Worm (Caenorhabditis elegans) whole organism, L1 larva: Measurements from ENCODE around the gene srh-268.

Experiments used
- C04F5.9 ChIP-seq: sonication (generic microtip); optimal IDR thresholded peaks from 2 replicates; lab custom pipeline; 2016; ENCODE audit warnings: missing genetic modification characterization, missing compliant biosample characterization
- C16A3.4 ChIP-seq: fragments of 150-350 bp; optimal IDR thresholded peaks from 2 replicates; lab custom pipeline; 2014; ENCODE audit warnings: missing biosample characterization, missing genetic modification characterization
- C34B4.2 ChIP-seq: sonication (generic microtip); optimal IDR thresholded peaks from 2 replicates; lab custom pipeline; 2017; ENCODE audit warnings: mild to moderate bottlenecking, missing genetic modification characterization, missing compliant biosample characterization
- F16B12.6 ChIP-seq: fragments of 150-350 bp; optimal IDR thresholded peaks from 2 replicates; lab custom pipeline; 2014; ENCODE audit warnings: missing biosample characterization, missing genetic modification characterization
- Y116A8C.19 ChIP-seq: sonication (generic microtip); optimal IDR thresholded peaks from 2 replicates; lab custom pipeline; 2016; ENCODE audit warnings: missing compliant biosample characterization, missing genetic modification characterization, borderline replicate concordance
- aha-1 ChIP-seq: fragments of 150-350 bp; optimal IDR thresholded peaks from 2 replicates; lab custom pipeline; 2014; ENCODE audit warnings: missing biosample characterization, missing genetic modification characterization
- ama-1 ChIP-seq: fragments of 150-350 bp; optimal IDR thresholded peaks from 2 replicates; lab custom pipeline; 2014
- ceh-63 ChIP-seq: fragments of 200-800 bp; sonication (Bioruptor generic); optimal IDR thresholded peaks from 2 replicates; lab custom pipeline; 2018; ENCODE audit warnings: mild to moderate bottlenecking, missing genetic modification characterization, missing compliant biosample characterization
- ceh-8 ChIP-seq: fragments of 200-800 bp; sonication (Bioruptor generic); optimal IDR thresholded peaks from 2 replicates; lab custom pipeline; 2018; ENCODE audit warnings: mild to moderate bottlenecking, missing genetic modification characterization, moderate library complexity, missing compliant biosample characterization
- ceh-82 ChIP-seq, 3 experiments: fragments of 150-350 bp in 1 of 3; sonication (generic microtip) in 2 of 3; optimal IDR thresholded peaks; 2 replicates each; lab custom pipeline; 2014 to 2017; ENCODE audit warnings: missing biosample characterization in 3 of 3, missing genetic modification characterization in 3 of 3
- ceh-88 ChIP-seq: fragments of 200-800 bp; sonication (Bioruptor generic); IDR thresholded peaks from 2 replicates; pipeline ENCODE4 v1.3.6; 2022; ENCODE audit warnings: missing genetic modification characterization, missing compliant biosample characterization
- ces-1 ChIP-seq: fragments of 150-350 bp; optimal IDR thresholded peaks from 2 replicates; lab custom pipeline; 2014; ENCODE audit warnings: missing biosample characterization, missing genetic modification reagents, missing genetic modification characterization
- dpl-1 ChIP-seq, 3 experiments: fragments of 150-350 bp in 2 of 3; sonication (generic microtip) in 1 of 3; optimal IDR thresholded peaks; 2 replicates each; lab custom pipeline; 2014 to 2017; ENCODE audit warnings: missing biosample characterization in 3 of 3, missing genetic modification characterization in 3 of 3, missing genetic modification reagents in 3 of 3
- efl-1 ChIP-seq, 4 experiments: fragments of 150-350 bp; optimal IDR thresholded peaks in 3 of 4; peaks in 1 of 4; 1 replicate in 1 of 4; 2 replicates in 3 of 4; lab custom pipeline; 2014; ENCODE audit warnings: missing biosample characterization in 2 of 4, missing genetic modification characterization in 2 of 4, missing genetic modification reagents in 2 of 4
- efl-3 ChIP-seq: fragments of 200-800 bp; sonication (Bioruptor generic); optimal IDR thresholded peaks from 2 replicates; lab custom pipeline; 2018; ENCODE audit warnings: mild to moderate bottlenecking, missing genetic modification characterization, missing compliant biosample characterization
- elt-3 ChIP-seq, 6 experiments: fragments of 150-350 bp in 1 of 6; sonication (generic microtip); optimal IDR thresholded peaks; 2 replicates each; lab custom pipeline; 2017 to 2018; ENCODE audit warnings: missing biosample characterization in 6 of 6, missing genetic modification characterization in 6 of 6, inconsistent platforms in 1 of 6
- fkh-10 ChIP-seq: sonication (generic microtip); optimal IDR thresholded peaks from 2 replicates; lab custom pipeline; 2017; ENCODE audit warnings: missing biosample characterization, missing genetic modification reagents, missing genetic modification characterization
- fos-1 ChIP-seq: fragments of 150-350 bp; optimal IDR thresholded peaks from 2 replicates; lab custom pipeline; 2014; ENCODE audit warnings: missing biosample characterization, missing genetic modification characterization
- grh-1 ChIP-seq: fragments of 200-800 bp; sonication (Bioruptor generic); IDR thresholded peaks from 2 replicates; pipeline ENCODE4 v1.3.6; 2022; ENCODE audit warnings: missing genetic modification reagents, missing genetic modification characterization, missing compliant biosample characterization
- hpl-2 ChIP-seq: fragments of 150-350 bp; optimal IDR thresholded peaks from 2 replicates; lab custom pipeline; 2014; ENCODE audit warnings: missing biosample characterization, missing genetic modification reagents, missing genetic modification characterization
- irx-1 ChIP-seq: sonication (generic microtip); optimal IDR thresholded peaks from 2 replicates; lab custom pipeline; 2016; ENCODE audit warnings: missing genetic modification characterization, missing compliant biosample characterization
- isw-1 ChIP-seq: fragments of 200-800 bp; sonication (Bioruptor generic); IDR thresholded peaks from 2 replicates; pipeline ENCODE4 v1.3.6; 2022; ENCODE audit warnings: missing genetic modification characterization, missing compliant biosample characterization
- jun-1 ChIP-seq: fragments of 150-350 bp; optimal IDR thresholded peaks from 2 replicates; lab custom pipeline; 2014; ENCODE audit warnings: missing biosample characterization, missing genetic modification reagents, missing genetic modification characterization
- lin-13 ChIP-seq: fragments of 150-350 bp; optimal IDR thresholded peaks from 2 replicates; lab custom pipeline; 2014; ENCODE audit warnings: missing biosample characterization, missing genetic modification reagents, missing genetic modification characterization
- lin-14 ChIP-seq: fragments of 200-800 bp; sonication (Bioruptor generic); optimal IDR thresholded peaks from 2 replicates; lab custom pipeline; 2018; ENCODE audit warnings: mild to moderate bottlenecking, missing genetic modification characterization, moderate library complexity, missing compliant biosample characterization
- lin-15B ChIP-seq: fragments of 150-350 bp; sonication (generic microtip); optimal IDR thresholded peaks from 3 replicates; lab custom pipeline; 2014; ENCODE audit warnings: missing biosample characterization, missing genetic modification characterization
- lin-35 ChIP-seq, 2 experiments: fragments of 150-350 bp; optimal IDR thresholded peaks; 2 replicates each; lab custom pipeline; 2014; ENCODE audit warnings: missing biosample characterization in 2 of 2, missing genetic modification characterization in 2 of 2, missing genetic modification reagents in 2 of 2
- lsy-2 ChIP-seq, 2 experiments: fragments of 150-350 bp; optimal IDR thresholded peaks; 2 replicates each; lab custom pipeline; 2014; ENCODE audit warnings: missing biosample characterization in 2 of 2, missing genetic modification characterization in 2 of 2
- mdl-1 ChIP-seq, 2 experiments: fragments of 150-350 bp; optimal IDR thresholded peaks; 2 replicates each; lab custom pipeline; 2014 to 2017; ENCODE audit warnings: missing biosample characterization in 2 of 2, missing genetic modification characterization in 2 of 2, inconsistent platforms in 1 of 2
- mef-2 ChIP-seq: fragments of 150-350 bp; optimal IDR thresholded peaks from 2 replicates; lab custom pipeline; 2014; ENCODE audit warnings: missing biosample characterization, missing genetic modification characterization
- mep-1 ChIP-seq: fragments of 150-350 bp; optimal IDR thresholded peaks from 2 replicates; lab custom pipeline; 2014; ENCODE audit warnings: missing biosample characterization, missing genetic modification characterization
- nhr-11 ChIP-seq: fragments of 150-350 bp; optimal IDR thresholded peaks from 2 replicates; lab custom pipeline; 2014; ENCODE audit warnings: missing biosample characterization, missing genetic modification characterization
- nhr-19 ChIP-seq: fragments of 200-800 bp; sonication (Bioruptor generic); conservative IDR thresholded peaks from 2 replicates; pipeline ENCODE4 v1.3.6; 2022; ENCODE audit warnings: missing genetic modification characterization, missing compliant biosample characterization
- nhr-20 ChIP-seq: sonication (generic microtip); optimal IDR thresholded peaks from 2 replicates; lab custom pipeline; 2016; ENCODE audit warnings: mild to moderate bottlenecking, missing genetic modification characterization, missing compliant biosample characterization
- nhr-28 ChIP-seq: fragments of 150-350 bp; optimal IDR thresholded peaks from 2 replicates; lab custom pipeline; 2014; ENCODE audit warnings: missing biosample characterization, missing genetic modification characterization
- nhr-47 ChIP-seq: sonication (generic microtip); optimal IDR thresholded peaks from 2 replicates; lab custom pipeline; 2016; ENCODE audit warnings: mild to moderate bottlenecking, missing genetic modification characterization, moderate library complexity, missing compliant biosample characterization
- nhr-71 ChIP-seq: sonication (generic microtip); optimal IDR thresholded peaks from 2 replicates; lab custom pipeline; 2016; ENCODE audit warnings: mild to moderate bottlenecking, missing genetic modification characterization, moderate library complexity, missing compliant biosample characterization
- nhr-77 ChIP-seq: fragments of 150-350 bp; optimal IDR thresholded peaks from 2 replicates; lab custom pipeline; 2014; ENCODE audit warnings: missing biosample characterization, missing genetic modification characterization
- nhr-84 ChIP-seq: sonication (generic microtip); optimal IDR thresholded peaks from 2 replicates; lab custom pipeline; 2017; ENCODE audit warnings: missing biosample characterization, missing genetic modification characterization
- nhr-90 ChIP-seq: sonication (generic microtip); optimal IDR thresholded peaks from 2 replicates; lab custom pipeline; 2016; ENCODE audit warnings: mild to moderate bottlenecking, missing genetic modification characterization, missing compliant biosample characterization; ENCODE audit not compliant: poor library complexity
- rnt-1 ChIP-seq: sonication (generic microtip); optimal IDR thresholded peaks from 2 replicates; lab custom pipeline; 2016; ENCODE audit warnings: mild to moderate bottlenecking, missing genetic modification characterization, moderate library complexity, missing compliant biosample characterization
- skn-1 ChIP-seq: fragments of 150-350 bp; optimal IDR thresholded peaks from 2 replicates; lab custom pipeline; 2014; ENCODE audit warnings: missing biosample characterization, missing genetic modification characterization
- snpc-4 ChIP-seq: fragments of 150-350 bp; optimal IDR thresholded peaks from 2 replicates; lab custom pipeline; 2014; ENCODE audit warnings: missing biosample characterization, missing genetic modification characterization
- swsn-7 ChIP-seq: sonication (generic microtip); optimal IDR thresholded peaks from 2 replicates; lab custom pipeline; 2016; ENCODE audit warnings: missing genetic modification characterization, missing compliant biosample characterization
- tbx-2 ChIP-seq: sonication (generic microtip); optimal IDR thresholded peaks from 2 replicates; lab custom pipeline; 2016; ENCODE audit warnings: missing genetic modification characterization, missing compliant biosample characterization
- unc-130 ChIP-seq: fragments of 150-350 bp; optimal IDR thresholded peaks from 2 replicates; lab custom pipeline; 2017; ENCODE audit warnings: missing biosample characterization, missing genetic modification characterization, inconsistent platforms
- unc-30 ChIP-seq: sonication (generic microtip); optimal IDR thresholded peaks from 2 replicates; lab custom pipeline; 2017; ENCODE audit warnings: missing biosample characterization, missing genetic modification characterization
- unc-86 ChIP-seq: sonication (generic microtip); optimal IDR thresholded peaks from 2 replicates; lab custom pipeline; 2016; ENCODE audit warnings: missing genetic modification characterization, missing compliant biosample characterization
- vab-15 ChIP-seq: sonication (generic microtip); optimal IDR thresholded peaks from 2 replicates; lab custom pipeline; 2017; ENCODE audit warnings: missing genotype, mild to moderate bottlenecking, missing genetic modification characterization, missing compliant biosample characterization
- xbp-1 ChIP-seq: sonication (generic microtip); optimal IDR thresholded peaks from 2 replicates; lab custom pipeline; 2016; ENCODE audit warnings: missing genetic modification characterization, missing compliant biosample characterization
- ztf-11 ChIP-seq, 2 experiments: sonication (generic microtip); optimal IDR thresholded peaks; 2 replicates each; lab custom pipeline; 2016 to 2017; ENCODE audit warnings: missing genetic modification characterization in 2 of 2, missing biosample characterization in 1 of 2, missing compliant biosample characterization in 1 of 2

Gene srh-268

ce11 chrV:7570955-7571354 lies 31.8 kb downstream of the srh-268 start, which contains the start of gene F19F10.14:
TSS of gene F19F10.14 (minus strand) at chrV:7571055.
- TF ChIP-seq F16B12.6 (tag; lab: Kevin White, UChicago) (no peak), hpl-2 (no peak)

- TF ChIP-seq nhr-11, result no peak
- TF ChIP-seq F16B12.6 (tag; lab: Kevin White, UChicago), result peak; percentile 36
- TF ChIP-seq ceh-88 (GFP tag; lab: Robert Waterston, UW), result no peak
- TF ChIP-seq C16A3.4 (tag; lab: Kevin White, UChicago), result peak; percentile 74
- TF ChIP-seq hpl-2, result no peak
- peak; percentile 79 for TF ChIP-seq rnt-1
- no peak for TF ChIP-seq mef-2
- TF ChIP-seq swsn-7 (tag; lab: Kevin White, UChicago), result peak; percentile 80
- peak; percentile 72 for TF ChIP-seq xbp-1 (tag; lab: Kevin White, UChicago)
- TF ChIP-seq C34B4.2 (tag; lab: Kevin White, UChicago), result no peak
- TF ChIP-seq nhr-19 (GFP tag; lab: Robert Waterston, UW), result peak; percentile 70
- TF ChIP-seq Y116A8C.19 (tag; lab: Kevin White, UChicago), result no peak
- peak; percentile 41 for TF ChIP-seq snpc-4
- no peak for TF ChIP-seq nhr-84 (tag; lab: Kevin White, UChicago)
- no peak for TF ChIP-seq fkh-10 (GFP tag; lab: Kevin White, UChicago)
- TF ChIP-seq ceh-8 (GFP tag; lab: Kevin White, UChicago), result peak; percentile 27
- peak; percentile 54 for TF ChIP-seq skn-1 (tag; lab: Kevin White, UChicago)
- TF ChIP-seq mep-1 (tag; lab: Kevin White, UChicago), result peak; percentile 87
- TF ChIP-seq efl-3 (GFP tag; lab: Kevin White, UChicago), result no peak
- TF ChIP-seq unc-86, result peak; percentile 53
- peak; percentile 34 for TF ChIP-seq fos-1
- peak; percentile 72 for TF ChIP-seq tbx-2 (tag; lab: Kevin White, UChicago)
- peak; percentile 75 to 85 for TF ChIP-seq lin-35 (GFP tag; optimal IDR thresholded peaks at IDR 0.05; lab: Kevin White, UChicago)
- peak; percentile 81 for TF ChIP-seq nhr-47 (tag; lab: Kevin White, UChicago)
- no peak for TF ChIP-seq ces-1 (GFP tag; lab: Kevin White, UChicago)
- peak; percentile 79 to 80 for TF ChIP-seq lsy-2 (tag; optimal IDR thresholded peaks at IDR 0.05; lab: Kevin White, UChicago)
- peak; percentile 66 for TF ChIP-seq lin-14 (GFP tag; lab: Kevin White, UChicago)
- TF ChIP-seq nhr-71 (tag; lab: Kevin White, UChicago), result peak; percentile 84
- TF ChIP-seq ceh-63 (GFP tag; lab: Kevin White, UChicago), result no peak
- TF ChIP-seq efl-1 (optimal IDR thresholded peaks at IDR 0.05; lab: Kevin White, UChicago), result peak; percentile 67 to 80
- TF ChIP-seq efl-1 (GFP tag; optimal IDR thresholded peaks at IDR 0.05 in 1 of 2; lab: Kevin White, UChicago), result peak; percentile 78 to 96
- TF ChIP-seq isw-1 (GFP tag; lab: Robert Waterston, UW), result peak; percentile 53
- no peak for TF ChIP-seq unc-30 (tag; lab: Kevin White, UChicago)
- peak in 1 of 2 experiments; percentile 41 for TF ChIP-seq mdl-1 (tag; optimal IDR thresholded peaks at IDR 0.05; lab: Kevin White, UChicago)
- peak; percentile 66 to 81 (median 67) for TF ChIP-seq ceh-82 (tag; optimal IDR thresholded peaks at IDR 0.05; lab: Kevin White, UChicago)
- TF ChIP-seq lin-15B (tag; lab: Kevin White, UChicago), result peak; percentile 63
- TF ChIP-seq unc-130 (tag; lab: Kevin White, UChicago), result peak; percentile 71
- peak; percentile 57 for TF ChIP-seq lin-13 (GFP tag; lab: Kevin White, UChicago)
- TF ChIP-seq irx-1, result peak; percentile 46
- TF ChIP-seq nhr-28, result no peak
- peak in 1 of 2 experiments; percentile 33 for TF ChIP-seq ztf-11 (tag; optimal IDR thresholded peaks at IDR 0.05; lab: Kevin White, UChicago)
- TF ChIP-seq jun-1 (tag; lab: Kevin White, UChicago), result peak; percentile 30
- TF ChIP-seq nhr-20 (tag; lab: Kevin White, UChicago), result peak; percentile 77
- peak; percentile 29 for TF ChIP-seq ama-1 (lab: Kevin White, UChicago)
- TF ChIP-seq nhr-90 (tag; lab: Kevin White, UChicago), result peak; percentile 76
- peak; percentile 10 for TF ChIP-seq nhr-77 (tag; lab: Kevin White, UChicago)
- TF ChIP-seq aha-1 (tag; lab: Kevin White, UChicago), result no peak
- TF ChIP-seq dpl-1 (GFP tag; optimal IDR thresholded peaks at IDR 0.05; lab: Kevin White, UChicago), result peak; percentile 68 to 79 (median 79)
- no peak for TF ChIP-seq C04F5.9 (tag; lab: Kevin White, UChicago)
- peak; percentile 64 for TF ChIP-seq grh-1 (GFP tag; lab: Robert Waterston, UW)
- TF ChIP-seq vab-15 (tag; lab: Kevin White, UChicago), result no peak
- peak in 2 of 6 experiments; percentile 23 to 35 for TF ChIP-seq elt-3 (tag; optimal IDR thresholded peaks at IDR 0.05; lab: Kevin White, UChicago)
Observed at ce11 chrV:7575563-7575962, 36.4 kb downstream of the srh-268 start, which contains the start of the genes snu-66 and ints-9. TSS of gene snu-66 (minus strand) at chrV:7575670. TSS of gene ints-9 (plus strand) at chrV:7575802.
